Worm (Caenorhabditis elegans) whole organism, L2 larva: Measurements from ENCODE around the gene sec-3.
A peak's percentile ranks its signal among the peaks of the same experiment; 100 is the strongest.

ENCODE experiments used
- C34F6.9 ChIP-seq: fragments of 150-350 bp; optimal IDR thresholded peaks from 2 replicates; lab custom pipeline; 2014; ENCODE audit warnings: missing biosample characterization, missing genetic modification characterization
- F13H6.1 ChIP-seq: sonication (generic microtip); optimal IDR thresholded peaks from 2 replicates; lab custom pipeline; 2016; ENCODE audit warnings: missing genetic modification characterization, missing compliant biosample characterization
- Y55F3AM.14 ChIP-seq: fragments of 200-800 bp; sonication (Bioruptor generic); optimal IDR thresholded peaks from 2 replicates; lab custom pipeline; 2018; ENCODE audit warnings: mild to moderate bottlenecking, missing genetic modification characterization, missing compliant biosample characterization
- ZK546.5 ChIP-seq: sonication (generic microtip); optimal IDR thresholded peaks from 2 replicates; lab custom pipeline; 2017; ENCODE audit warnings: missing biosample characterization, missing genetic modification characterization
- aly-2 ChIP-seq: fragments of 150-350 bp; optimal IDR thresholded peaks from 2 replicates; lab custom pipeline; 2014; ENCODE audit warnings: missing biosample characterization, missing genetic modification characterization
- ama-1 ChIP-seq: fragments of 150-350 bp; optimal IDR thresholded peaks from 2 replicates; lab custom pipeline; 2018; ENCODE audit warnings: inconsistent platforms
- blmp-1 ChIP-seq: sonication (generic microtip); optimal IDR thresholded peaks from 2 replicates; lab custom pipeline; 2017; ENCODE audit warnings: missing genetic modification characterization, mild to moderate bottlenecking, missing compliant biosample characterization, antibody characterized with exemption, moderate library complexity; ENCODE audit not compliant: insufficient read depth
- ceh-16 ChIP-seq: fragments of 150-350 bp; optimal IDR thresholded peaks from 2 replicates; lab custom pipeline; 2014; ENCODE audit warnings: missing biosample characterization, missing genetic modification characterization
- ceh-82 ChIP-seq: fragments of 150-350 bp; optimal IDR thresholded peaks from 2 replicates; lab custom pipeline; 2014; ENCODE audit warnings: missing biosample characterization, missing genetic modification characterization
- crh-2 ChIP-seq: sonication (generic microtip); optimal IDR thresholded peaks from 2 replicates; lab custom pipeline; 2017; ENCODE audit warnings: missing biosample characterization, missing genetic modification characterization
- dmd-4 ChIP-seq: sonication (generic microtip); optimal IDR thresholded peaks from 2 replicates; lab custom pipeline; 2017; ENCODE audit warnings: missing biosample characterization, missing genetic modification characterization
- egl-27 ChIP-seq: sonication (generic microtip); optimal IDR thresholded peaks from 3 replicates; lab custom pipeline; 2017; ENCODE audit warnings: missing biosample characterization, missing genetic modification reagents, missing genetic modification characterization
- elt-3 ChIP-seq: sonication (generic microtip); optimal IDR thresholded peaks from 2 replicates; lab custom pipeline; 2017; ENCODE audit warnings: missing biosample characterization, missing genetic modification characterization
- fos-1 ChIP-seq: fragments of 150-350 bp; optimal IDR thresholded peaks from 2 replicates; lab custom pipeline; 2014; ENCODE audit warnings: missing biosample characterization, missing genetic modification characterization
- gmeb-1 ChIP-seq: fragments of 150-350 bp; optimal IDR thresholded peaks from 2 replicates; lab custom pipeline; 2014; ENCODE audit warnings: missing biosample characterization, missing genetic modification characterization
- lin-11 ChIP-seq: fragments of 150-350 bp; sonication (generic microtip); optimal IDR thresholded peaks from 2 replicates; lab custom pipeline; 2014; ENCODE audit warnings: missing biosample characterization, missing genetic modification characterization, inconsistent platforms, mixed read lengths
- lin-13 ChIP-seq: fragments of 150-350 bp; optimal IDR thresholded peaks from 2 replicates; lab custom pipeline; 2014; ENCODE audit warnings: missing biosample characterization, missing genetic modification reagents, missing genetic modification characterization
- lin-39 ChIP-seq: fragments of 150-350 bp; optimal IDR thresholded peaks from 2 replicates; lab custom pipeline; 2014; ENCODE audit warnings: missing biosample characterization, missing genetic modification reagents, missing genetic modification characterization
- lsy-2 ChIP-seq, 2 experiments: fragments of 150-350 bp in 1 of 2; sonication (generic microtip) in 1 of 2; optimal IDR thresholded peaks; 2 replicates each; lab custom pipeline; 2014 to 2017; ENCODE audit warnings: missing biosample characterization in 2 of 2, missing genetic modification characterization in 2 of 2
- mbf-1 ChIP-seq: sonication (generic microtip); optimal IDR thresholded peaks from 2 replicates; lab custom pipeline; 2017; ENCODE audit warnings: missing biosample characterization, missing genetic modification characterization
- mdl-1 ChIP-seq, 2 experiments: fragments of 150-350 bp in 1 of 2; sonication (generic microtip) in 1 of 2; optimal IDR thresholded peaks; 2 replicates each; lab custom pipeline; 2017; ENCODE audit warnings: missing biosample characterization in 2 of 2, missing genetic modification characterization in 2 of 2
- nhr-10 ChIP-seq: sonication (generic microtip); optimal IDR thresholded peaks from 2 replicates; lab custom pipeline; 2017; ENCODE audit warnings: missing biosample characterization, missing genetic modification characterization
- nhr-11 ChIP-seq: fragments of 150-350 bp; optimal IDR thresholded peaks from 2 replicates; lab custom pipeline; 2014; ENCODE audit warnings: missing biosample characterization, missing genetic modification characterization
- nhr-12 ChIP-seq: fragments of 150-350 bp; optimal IDR thresholded peaks from 2 replicates; lab custom pipeline; 2014; ENCODE audit warnings: missing biosample characterization, missing genetic modification characterization
- nhr-21 ChIP-seq: fragments of 150-350 bp; optimal IDR thresholded peaks from 2 replicates; lab custom pipeline; 2014; ENCODE audit warnings: missing biosample characterization, missing genetic modification characterization
- nhr-23 ChIP-seq: fragments of 150-350 bp; optimal IDR thresholded peaks from 2 replicates; lab custom pipeline; 2014; ENCODE audit warnings: missing biosample characterization, missing genetic modification reagents, missing genetic modification characterization
- nhr-237 ChIP-seq: fragments of 150-350 bp; optimal IDR thresholded peaks from 2 replicates; lab custom pipeline; 2014; ENCODE audit warnings: missing biosample characterization, missing genetic modification characterization
- nhr-25 ChIP-seq: fragments of 150-350 bp; sonication (generic microtip); optimal IDR thresholded peaks from 3 replicates; lab custom pipeline; 2014; ENCODE audit warnings: missing biosample characterization, missing genetic modification characterization
- nhr-77 ChIP-seq: fragments of 150-350 bp; optimal IDR thresholded peaks from 2 replicates; lab custom pipeline; 2014; ENCODE audit warnings: missing biosample characterization, missing genetic modification characterization
- sem-4 ChIP-seq: fragments of 150-350 bp; optimal IDR thresholded peaks from 2 replicates; lab custom pipeline; 2014; ENCODE audit warnings: missing biosample characterization, missing genetic modification reagents, missing genetic modification characterization
- skn-1 ChIP-seq: sonication (generic microtip); optimal IDR thresholded peaks from 2 replicates; lab custom pipeline; 2017; ENCODE audit warnings: missing biosample characterization, missing genetic modification characterization
- sma-3 ChIP-seq: sonication (generic microtip); optimal IDR thresholded peaks from 2 replicates; lab custom pipeline; 2016; ENCODE audit warnings: missing genetic modification reagents, missing genetic modification characterization, missing compliant biosample characterization
- sma-9 ChIP-seq, 2 experiments: fragments of 150-350 bp in 1 of 2; sonication (generic microtip) in 1 of 2; optimal IDR thresholded peaks; 2 replicates each; lab custom pipeline; 2014 to 2016; ENCODE audit warnings: missing genetic modification characterization in 2 of 2, mild to moderate bottlenecking in 1 of 2, missing biosample characterization in 1 of 2, missing compliant biosample characterization in 1 of 2, missing genetic modification reagents in 1 of 2, moderate library complexity in 1 of 2
- snpc-4 ChIP-seq: fragments of 150-350 bp; optimal IDR thresholded peaks from 2 replicates; lab custom pipeline; 2014; ENCODE audit warnings: missing biosample characterization, missing genetic modification characterization
- unc-39 ChIP-seq: fragments of 150-350 bp; optimal IDR thresholded peaks from 2 replicates; lab custom pipeline; 2014; ENCODE audit warnings: missing biosample characterization, missing genetic modification characterization
- unc-55 ChIP-seq: fragments of 150-350 bp; sonication (generic microtip); optimal IDR thresholded peaks from 3 replicates; lab custom pipeline; 2014; ENCODE audit warnings: missing biosample characterization, missing genetic modification reagents, missing genetic modification characterization
- unc-62 ChIP-seq: fragments of 150-350 bp; optimal IDR thresholded peaks from 2 replicates; lab custom pipeline; 2014; ENCODE audit warnings: missing biosample characterization, missing genetic modification reagents, missing genetic modification characterization
- zag-1 ChIP-seq: fragments of 150-350 bp; optimal IDR thresholded peaks from 2 replicates; lab custom pipeline; 2014; ENCODE audit warnings: missing biosample characterization, missing genetic modification characterization
- ztf-1 ChIP-seq: fragments of 200-800 bp; sonication (Bioruptor generic); conservative IDR thresholded peaks from 2 replicates; pipeline ENCODE4 v1.3.6; 2022; ENCODE audit warnings: missing genetic modification characterization, missing compliant biosample characterization
- ztf-11 ChIP-seq: sonication (generic microtip); optimal IDR thresholded peaks from 2 replicates; lab custom pipeline; 2017; ENCODE audit warnings: missing biosample characterization, missing genetic modification characterization
- ztf-4 ChIP-seq: fragments of 150-350 bp; optimal IDR thresholded peaks from 2 replicates; lab custom pipeline; 2014; ENCODE audit warnings: missing biosample characterization, missing genetic modification characterization

Gene sec-3

ce11 chrX:3145265-3145664 lies 45.6 kb upstream of the sec-3 start, which contains the start of gene C15C7.4:
C15C7.4 (plus strand) TSS chrX:3145565.
- TF ChIP-seq blmp-1, result no peak
- no peak for TF ChIP-seq unc-55 (GFP tag; lab: Kevin White, UChicago)
- TF ChIP-seq egl-27, result no peak
- no peak for TF ChIP-seq nhr-77
- TF ChIP-seq nhr-21 (tag; lab: Kevin White, UChicago), result no peak
- TF ChIP-seq, all 48 proteins: peak for 0

- TF ChIP-seq fos-1 (tag; lab: Kevin White, UChicago), result peak; percentile 20
- peak; percentile 19 for TF ChIP-seq sma-9 (GFP tag; optimal IDR thresholded peaks at IDR 0.05; lab: Kevin White, UChicago)
- no peak for TF ChIP-seq sma-9 (tag; optimal IDR thresholded peaks at IDR 0.05; lab: Kevin White, UChicago)
- no peak for TF ChIP-seq egl-27
- TF ChIP-seq, all 48 proteins: peak for 2
Measured at ce11 chrX:3141704-3142103, 42.1 kb upstream of the sec-3 start.

- TF ChIP-seq egl-27 (no peak), nhr-25 (tag; lab: Kevin White, UChicago) (no peak), unc-62 (GFP tag; lab: Kevin White, UChicago) (no peak), unc-55 (GFP tag; lab: Kevin White, UChicago) (no peak), fos-1 (tag; lab: Kevin White, UChicago) (no peak), lin-11 (tag; lab: Kevin White, UChicago) (no peak), F13H6.1 (tag; lab: Kevin White, UChicago) (no peak), skn-1 (tag; lab: Kevin White, UChicago) (no peak), nhr-10 (tag; lab: Kevin White, UChicago) (no peak), ZK546.5 (no peak), unc-39 (tag; lab: Kevin White, UChicago) (no peak), mbf-1 (no peak), zag-1 (no peak), nhr-11 (no peak), nhr-12 (tag; lab: Kevin White, UChicago) (no peak), blmp-1 (no peak), sem-4 (no peak)
Measured at ce11 chrX:3139516-3140301, 40.1 kb upstream of the sec-3 start.

- TF ChIP-seq fos-1 (tag; lab: Kevin White, UChicago), result no peak
- peak; percentile 10 for TF ChIP-seq nhr-21 (tag; lab: Kevin White, UChicago)
Measured at ce11 chrX:3135186-3135585, 35.5 kb upstream of the sec-3 start, which contains the start of gene K10B3.1. K10B3.1 (plus strand) TSS chrX:3135486.

ce11 chrX:3127626-3128142 lies 28.0 kb upstream of the sec-3 start:
- TF ChIP-seq ceh-16 (tag; lab: Kevin White, UChicago) (peak; percentile 77), nhr-11 (no peak), sma-3 (peak; percentile 92), nhr-23 (tag; lab: Kevin White, UChicago) (no peak), elt-3 (tag; lab: Kevin White, UChicago) (no peak), nhr-237 (peak; percentile 21), ztf-4 (peak; percentile 87), lin-39 (tag; lab: Kevin White, UChicago) (peak; percentile 71), sma-9 (GFP tag; optimal IDR thresholded peaks at IDR 0.05; lab: Kevin White, UChicago) (peak; percentile 87), sma-9 (tag; optimal IDR thresholded peaks at IDR 0.05; lab: Kevin White, UChicago) (no peak), nhr-21 (tag; lab: Kevin White, UChicago) (peak; percentile 85), crh-2 (tag; lab: Kevin White, UChicago) (peak; percentile 96), skn-1 (tag; lab: Kevin White, UChicago) (no peak), ztf-1 (GFP tag; lab: Robert Waterston, UW) (no peak), C34F6.9 (peak; percentile 95), unc-62 (GFP tag; lab: Kevin White, UChicago) (no peak), blmp-1 (peak; percentile 90), ZK546.5 (no peak), nhr-77 (peak; percentile 9), fos-1 (tag; lab: Kevin White, UChicago) (peak; percentile 97), ama-1 (peak; percentile 10), F13H6.1 (tag; lab: Kevin White, UChicago) (peak; percentile 98), dmd-4 (tag; lab: Kevin White, UChicago) (no peak), ztf-11 (tag; lab: Kevin White, UChicago) (peak; percentile 9), Y55F3AM.14 (GFP tag; lab: Kevin White, UChicago) (peak; percentile 93), snpc-4 (tag; lab: Kevin White, UChicago) (peak; percentile 82), ceh-82 (tag; lab: Kevin White, UChicago) (peak; percentile 55), gmeb-1 (tag; lab: Kevin White, UChicago) (peak; percentile 56), mdl-1 (tag; optimal IDR thresholded peaks at IDR 0.05; lab: Kevin White, UChicago) (peak; percentile 67 to 87), unc-55 (GFP tag; lab: Kevin White, UChicago) (peak; percentile 98), aly-2 (tag; lab: Kevin White, UChicago) (no peak), lsy-2 (tag; optimal IDR thresholded peaks at IDR 0.05; lab: Kevin White, UChicago) (peak; percentile 78 to 88), lin-13 (GFP tag; lab: Kevin White, UChicago) (peak; percentile 84)
